Worm (Caenorhabditis elegans): ENCODE results near the gene nhr-187.

- TF ChIP-seq flt-1 (GFP tag; IDR thresholded peaks at IDR 0.05), result no peak
- TF ChIP-seq med-1 (GFP tag; optimal IDR thresholded peaks at IDR 0.05; ENCODE audit: insufficient read depth), result no peak
- no peak for TF ChIP-seq klf-2 (GFP tag; conservative IDR thresholded peaks at IDR 0.05)
- no peak for TF ChIP-seq ztf-29 (GFP tag; IDR thresholded peaks at IDR 0.05)
- no peak for TF ChIP-seq cog-1 (tag; optimal IDR thresholded peaks at IDR 0.05)
- TF ChIP-seq T22C8.4 (GFP tag; IDR thresholded peaks at IDR 0.05), result no peak
- TF ChIP-seq tab-1 (GFP tag; IDR thresholded peaks at IDR 0.05), result no peak
- TF ChIP-seq ref-1 (GFP tag; conservative IDR thresholded peaks at IDR 0.05), result no peak
Observed at ce11 chrV:3811541-3811940, 51.2 kb downstream of the nhr-187 start, which contains the start of gene scl-13.
